Worm (Caenorhabditis elegans): Measurements from ENCODE around the gene sdz-12.

The sdz-12 gene

ce11 chrII:3680366-3680765 lies 51.3 kb downstream of the sdz-12 start:
- TF ChIP-seq egrh-3 (GFP tag; IDR thresholded peaks at IDR 0.05) (no peak), dpl-1 (GFP tag; optimal IDR thresholded peaks at IDR 0.05) (peak; percentile 34), madf-8 (GFP tag; conservative IDR thresholded peaks at IDR 0.05) (peak; percentile 70), Y79H2A.3 (GFP tag; conservative IDR thresholded peaks at IDR 0.05) (no peak), nfya-2 (GFP tag; IDR thresholded peaks at IDR 0.05) (no peak), madf-6 (GFP tag; IDR thresholded peaks at IDR 0.05) (peak; percentile 86), xnd-1 (tag; optimal IDR thresholded peaks at IDR 0.05) (peak; percentile 34), Y53G8AR.9 (GFP tag; conservative IDR thresholded peaks at IDR 0.05) (no peak), hmg-1.2 (GFP tag; IDR thresholded peaks at IDR 0.05) (peak; percentile 10; the same call in 1 of the 2 replicates), efl-1 (GFP tag; optimal IDR thresholded peaks at IDR 0.05) (peak; percentile 75)

Data from whole organism, young adult.